Worm (Caenorhabditis elegans) whole organism, L1 larva: Measurements from ENCODE around the gene spe-44.

Source experiments
- C04F5.9 ChIP-seq: sonication (generic microtip); optimal IDR thresholded peaks from 2 replicates; lab custom pipeline; 2016; ENCODE audit warnings: missing genetic modification characterization, missing compliant biosample characterization
- C34B4.2 ChIP-seq: sonication (generic microtip); optimal IDR thresholded peaks from 2 replicates; lab custom pipeline; 2017; ENCODE audit warnings: mild to moderate bottlenecking, missing genetic modification characterization, missing compliant biosample characterization
- alr-1 ChIP-seq: fragments of 200-800 bp; sonication (Bioruptor generic); optimal IDR thresholded peaks from 2 replicates; lab custom pipeline; 2018; ENCODE audit warnings: borderline replicate concordance, mild to moderate bottlenecking, missing genetic modification characterization, missing compliant biosample characterization
- ama-1 ChIP-seq: fragments of 150-350 bp; optimal IDR thresholded peaks from 2 replicates; lab custom pipeline; 2014
- ceh-8 ChIP-seq: fragments of 200-800 bp; sonication (Bioruptor generic); optimal IDR thresholded peaks from 2 replicates; lab custom pipeline; 2018; ENCODE audit warnings: mild to moderate bottlenecking, missing genetic modification characterization, moderate library complexity, missing compliant biosample characterization
- ceh-82 ChIP-seq, 3 experiments: fragments of 150-350 bp in 1 of 3; sonication (generic microtip) in 2 of 3; optimal IDR thresholded peaks; 2 replicates each; lab custom pipeline; 2014 to 2017; ENCODE audit warnings: missing biosample characterization in 3 of 3, missing genetic modification characterization in 3 of 3
- ces-1 ChIP-seq: fragments of 150-350 bp; optimal IDR thresholded peaks from 2 replicates; lab custom pipeline; 2014; ENCODE audit warnings: missing biosample characterization, missing genetic modification reagents, missing genetic modification characterization
- dpl-1 ChIP-seq, 3 experiments: fragments of 150-350 bp in 2 of 3; sonication (generic microtip) in 1 of 3; optimal IDR thresholded peaks; 2 replicates each; lab custom pipeline; 2014 to 2017; ENCODE audit warnings: missing biosample characterization in 3 of 3, missing genetic modification characterization in 3 of 3, missing genetic modification reagents in 3 of 3
- dsc-1 ChIP-seq: sonication (generic microtip); optimal IDR thresholded peaks from 2 replicates; lab custom pipeline; 2016; ENCODE audit warnings: mild to moderate bottlenecking, missing genetic modification characterization, missing compliant biosample characterization
- efl-1 ChIP-seq, 4 experiments: fragments of 150-350 bp; optimal IDR thresholded peaks in 3 of 4; peaks in 1 of 4; 1 replicate in 1 of 4; 2 replicates in 3 of 4; lab custom pipeline; 2014; ENCODE audit warnings: missing biosample characterization in 2 of 4, missing genetic modification characterization in 2 of 4, missing genetic modification reagents in 2 of 4
- ets-5 ChIP-seq: fragments of 200-800 bp; sonication (Bioruptor generic); IDR thresholded peaks from 2 replicates; pipeline ENCODE4 v1.3.6; 2022; ENCODE audit warnings: missing genetic modification characterization, missing compliant biosample characterization
- fos-1 ChIP-seq: fragments of 150-350 bp; optimal IDR thresholded peaks from 2 replicates; lab custom pipeline; 2014; ENCODE audit warnings: missing biosample characterization, missing genetic modification characterization
- grh-1 ChIP-seq: fragments of 200-800 bp; sonication (Bioruptor generic); IDR thresholded peaks from 2 replicates; pipeline ENCODE4 v1.3.6; 2022; ENCODE audit warnings: missing genetic modification reagents, missing genetic modification characterization, missing compliant biosample characterization
- hpl-2 ChIP-seq: fragments of 150-350 bp; optimal IDR thresholded peaks from 2 replicates; lab custom pipeline; 2014; ENCODE audit warnings: missing biosample characterization, missing genetic modification reagents, missing genetic modification characterization
- isw-1 ChIP-seq: fragments of 200-800 bp; sonication (Bioruptor generic); IDR thresholded peaks from 2 replicates; pipeline ENCODE4 v1.3.6; 2022; ENCODE audit warnings: missing genetic modification characterization, missing compliant biosample characterization
- jun-1 ChIP-seq: fragments of 150-350 bp; optimal IDR thresholded peaks from 2 replicates; lab custom pipeline; 2014; ENCODE audit warnings: missing biosample characterization, missing genetic modification reagents, missing genetic modification characterization
- lin-14 ChIP-seq: fragments of 200-800 bp; sonication (Bioruptor generic); optimal IDR thresholded peaks from 2 replicates; lab custom pipeline; 2018; ENCODE audit warnings: mild to moderate bottlenecking, missing genetic modification characterization, moderate library complexity, missing compliant biosample characterization
- lin-35 ChIP-seq, 2 experiments: fragments of 150-350 bp; optimal IDR thresholded peaks; 2 replicates each; lab custom pipeline; 2014; ENCODE audit warnings: missing biosample characterization in 2 of 2, missing genetic modification characterization in 2 of 2, missing genetic modification reagents in 2 of 2
- mdl-1 ChIP-seq, 2 experiments: fragments of 150-350 bp; optimal IDR thresholded peaks; 2 replicates each; lab custom pipeline; 2014 to 2017; ENCODE audit warnings: missing biosample characterization in 2 of 2, missing genetic modification characterization in 2 of 2, inconsistent platforms in 1 of 2
- nhr-19 ChIP-seq: fragments of 200-800 bp; sonication (Bioruptor generic); conservative IDR thresholded peaks from 2 replicates; pipeline ENCODE4 v1.3.6; 2022; ENCODE audit warnings: missing genetic modification characterization, missing compliant biosample characterization
- nhr-20 ChIP-seq: sonication (generic microtip); optimal IDR thresholded peaks from 2 replicates; lab custom pipeline; 2016; ENCODE audit warnings: mild to moderate bottlenecking, missing genetic modification characterization, missing compliant biosample characterization
- nhr-237 ChIP-seq: fragments of 150-350 bp; optimal IDR thresholded peaks from 2 replicates; lab custom pipeline; 2014; ENCODE audit warnings: missing biosample characterization, missing genetic modification characterization
- nhr-84 ChIP-seq: sonication (generic microtip); optimal IDR thresholded peaks from 2 replicates; lab custom pipeline; 2017; ENCODE audit warnings: missing biosample characterization, missing genetic modification characterization
- pax-3 ChIP-seq: fragments of 200-800 bp; sonication (Bioruptor generic); optimal IDR thresholded peaks from 2 replicates; lab custom pipeline; 2018; ENCODE audit warnings: mild to moderate bottlenecking, missing genetic modification characterization, moderate library complexity, missing compliant biosample characterization
- pqm-1 ChIP-seq: sonication (generic microtip); optimal IDR thresholded peaks from 3 replicates; lab custom pipeline; 2017; ENCODE audit warnings: missing biosample characterization, missing genetic modification characterization
- snpc-4 ChIP-seq: fragments of 150-350 bp; optimal IDR thresholded peaks from 2 replicates; lab custom pipeline; 2014; ENCODE audit warnings: missing biosample characterization, missing genetic modification characterization
- sptf-1 ChIP-seq: fragments of 150-350 bp; optimal IDR thresholded peaks from 2 replicates; lab custom pipeline; 2014; ENCODE audit warnings: missing biosample characterization, missing genetic modification characterization
- swsn-7 ChIP-seq: sonication (generic microtip); optimal IDR thresholded peaks from 2 replicates; lab custom pipeline; 2016; ENCODE audit warnings: missing genetic modification characterization, missing compliant biosample characterization
- tlp-1 ChIP-seq: fragments of 150-350 bp; optimal IDR thresholded peaks from 2 replicates; lab custom pipeline; 2014; ENCODE audit warnings: missing biosample characterization, missing genetic modification characterization
- unc-98 ChIP-seq: fragments of 200-800 bp; sonication (Bioruptor generic); IDR thresholded peaks from 2 replicates; pipeline ENCODE4 v1.3.6; 2022; ENCODE audit warnings: missing genetic modification characterization, missing compliant biosample characterization
- xbp-1 ChIP-seq: sonication (generic microtip); optimal IDR thresholded peaks from 2 replicates; lab custom pipeline; 2016; ENCODE audit warnings: missing genetic modification characterization, missing compliant biosample characterization
- zip-4 ChIP-seq: fragments of 200-800 bp; sonication (Bioruptor generic); optimal IDR thresholded peaks from 2 replicates; lab custom pipeline; 2018; ENCODE audit warnings: mild to moderate bottlenecking, missing genetic modification characterization, moderate library complexity, missing compliant biosample characterization
- ztf-4 ChIP-seq: fragments of 150-350 bp; optimal IDR thresholded peaks from 2 replicates; lab custom pipeline; 2014; ENCODE audit warnings: missing biosample characterization, missing genetic modification characterization

spe-44 gene

ce11 chrIV:12454115-12454514, at the start of gene spe-44:
Gene spe-44 (minus strand): TSS chrIV:12454215.
- no peak for TF ChIP-seq nhr-20
- no peak for TF ChIP-seq zip-4 (GFP tag; lab: Kevin White, UChicago)
- no peak for TF ChIP-seq ceh-82 (tag; optimal IDR thresholded peaks at IDR 0.05; lab: Kevin White, UChicago)
- TF ChIP-seq swsn-7 (tag; lab: Kevin White, UChicago): no peak
- no peak for TF ChIP-seq C34B4.2 (tag; lab: Kevin White, UChicago)
- no peak for TF ChIP-seq unc-98
- no peak for TF ChIP-seq jun-1 (tag; lab: Kevin White, UChicago)
- TF ChIP-seq ceh-8: no peak

ce11 chrIV:12501956-12502355, 47.9 kb upstream of the spe-44 start, which contains the start of gene sru-18:
Gene sru-18 (plus strand): TSS chrIV:12502256.
- TF ChIP-seq C34B4.2 (tag; lab: Kevin White, UChicago) (no peak), nhr-84 (tag; lab: Kevin White, UChicago) (no peak), pax-3 (tag; lab: Kevin White, UChicago) (no peak)

ce11 chrIV:12498238-12498637, 44.2 kb upstream of the spe-44 start, which contains the start of gene sru-19:
Gene sru-19 (plus strand): TSS chrIV:12498538.
- no peak for TF ChIP-seq efl-1 (optimal IDR thresholded peaks at IDR 0.05; lab: Kevin White, UChicago)
- no peak for TF ChIP-seq efl-1 (GFP tag; optimal IDR thresholded peaks at IDR 0.05 in 1 of 2; lab: Kevin White, UChicago)
- no peak for TF ChIP-seq ets-5
- TF ChIP-seq dsc-1 (tag; lab: Kevin White, UChicago): no peak
- no peak for TF ChIP-seq alr-1 (tag; lab: Kevin White, UChicago)
- TF ChIP-seq xbp-1 (tag; lab: Kevin White, UChicago): no peak
- TF ChIP-seq, all 84 proteins: peak for 0

ce11 chrIV:12495196-12495595, 41.2 kb upstream of the spe-44 start, which contains the start of gene sru-20:
Gene sru-20 (plus strand): TSS chrIV:12495496.
- TF ChIP-seq ces-1 (GFP tag; lab: Kevin White, UChicago): no peak
- no peak for TF ChIP-seq sptf-1 (tag; lab: Kevin White, UChicago)
- no peak for TF ChIP-seq nhr-237 (tag; lab: Kevin White, UChicago)
- TF ChIP-seq dsc-1 (tag; lab: Kevin White, UChicago): no peak
- TF ChIP-seq lin-35 (GFP tag; optimal IDR thresholded peaks at IDR 0.05; lab: Kevin White, UChicago): no peak
- TF ChIP-seq nhr-19 (GFP tag; lab: Robert Waterston, UW): no peak
- TF ChIP-seq snpc-4 (tag; lab: Kevin White, UChicago): no peak
- TF ChIP-seq ama-1 (lab: Kevin White, UChicago): no peak
- no peak for TF ChIP-seq ztf-4 (tag; lab: Kevin White, UChicago)
- no peak for TF ChIP-seq dpl-1 (GFP tag; optimal IDR thresholded peaks at IDR 0.05; lab: Kevin White, UChicago)
- TF ChIP-seq lin-14 (GFP tag; lab: Kevin White, UChicago): no peak
- TF ChIP-seq pqm-1 (tag; lab: Kevin White, UChicago): no peak

- TF ChIP-seq fos-1: no peak
- no peak for TF ChIP-seq grh-1
- TF ChIP-seq tlp-1 (tag; lab: Kevin White, UChicago): no peak
- no peak for TF ChIP-seq hpl-2 (GFP tag; lab: Kevin White, UChicago)
- no peak for TF ChIP-seq isw-1 (GFP tag; lab: Robert Waterston, UW)
- TF ChIP-seq C04F5.9 (tag; lab: Kevin White, UChicago): no peak
- TF ChIP-seq dsc-1 (tag; lab: Kevin White, UChicago): no peak
- TF ChIP-seq nhr-237 (tag; lab: Kevin White, UChicago): no peak
- no peak for TF ChIP-seq ceh-82 (tag; optimal IDR thresholded peaks at IDR 0.05; lab: Kevin White, UChicago)
- TF ChIP-seq lin-14 (GFP tag; lab: Kevin White, UChicago): no peak
- TF ChIP-seq mdl-1 (tag; optimal IDR thresholded peaks at IDR 0.05; lab: Kevin White, UChicago): no peak
These were observed 36.5 kb upstream of the spe-44 start, which contains the start of gene him-6 for ce11 chrIV:12490491-12490890. Gene him-6 (plus strand): TSS chrIV:12490791.
